Worm (Caenorhabditis elegans) whole organism, young adult: ENCODE data around the gene C14A6.7.

Experiments used
- B0019.2 ChIP-seq: fragments of 200-800 bp; sonication (Bioruptor generic); conservative IDR thresholded peaks from 2 replicates; pipeline ENCODE4 v1.3.6; 2022; ENCODE audit warnings: missing genetic modification reagents, missing genetic modification characterization, missing compliant biosample characterization
- Y56A3A.18 ChIP-seq: fragments of 200-800 bp; sonication (Bioruptor generic); IDR thresholded peaks from 2 replicates; pipeline ENCODE4 v1.3.6; 2022; ENCODE audit warnings: missing genetic modification reagents, missing genetic modification characterization, missing compliant biosample characterization
- cebp-2 ChIP-seq: fragments of 200-800 bp; sonication (Bioruptor generic); IDR thresholded peaks from 2 replicates; pipeline ENCODE4 v1.3.6; 2022; ENCODE audit warnings: missing genetic modification characterization, missing compliant biosample characterization
- lin-40 ChIP-seq: sonication (generic microtip); optimal IDR thresholded peaks from 2 replicates; lab custom pipeline; 2016; ENCODE audit warnings: missing genetic modification characterization, mild to moderate bottlenecking, missing compliant biosample characterization, missing genotype, missing genetic modification reagents
- pbrm-1 ChIP-seq: fragments of 200-800 bp; sonication (Bioruptor generic); IDR thresholded peaks from 2 replicates; pipeline ENCODE4 v1.3.6; 2022; ENCODE audit warnings: missing genetic modification reagents, missing genetic modification characterization, missing compliant biosample characterization
- sdz-38 ChIP-seq: sonication (generic microtip); optimal IDR thresholded peaks from 2 replicates; lab custom pipeline; 2016; ENCODE audit warnings: missing genotype, missing genetic modification characterization, missing compliant biosample characterization
- ztf-3 ChIP-seq: fragments of 200-800 bp; sonication (Bioruptor generic); optimal IDR thresholded peaks from 2 replicates; lab custom pipeline; 2018; ENCODE audit warnings: mild to moderate bottlenecking, missing genetic modification characterization, missing compliant biosample characterization

DNA sequence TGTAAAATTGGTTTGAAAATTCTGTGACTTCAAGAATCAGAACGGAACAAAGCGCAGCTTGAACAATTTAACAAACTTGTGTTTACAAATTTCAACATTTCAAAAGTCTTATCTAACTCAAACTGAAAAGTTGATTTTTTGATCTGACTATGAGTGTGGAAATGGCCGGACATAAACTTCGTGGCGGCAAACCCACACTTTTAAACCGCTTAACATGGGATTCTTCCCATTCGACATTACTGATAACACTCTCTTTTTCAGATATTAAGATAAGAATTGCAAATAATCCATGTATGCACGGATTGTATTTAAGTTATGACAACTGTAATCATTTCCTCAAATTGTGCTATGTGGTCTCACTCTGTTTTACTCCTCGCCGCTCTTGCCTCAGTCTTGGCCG lies 23.0 kb upstream of the C14A6.7 start, which contains the start of gene clec-42:
- TF ChIP-seq lin-40 (tag; lab: Kevin White, UChicago) (no peak), sdz-38 (tag; lab: Kevin White, UChicago) (no peak), ztf-3 (GFP tag; lab: Kevin White, UChicago) (no peak), cebp-2 (GFP tag; lab: Robert Waterston, UW) (no peak), Y56A3A.18 (no peak), pbrm-1 (no peak), B0019.2 (no peak)
